Worm (Caenorhabditis elegans) whole organism, L3 larva: ENCODE data around the gene T08G5.15.

Experiments
- fkh-10 ChIP-seq: sonication (generic microtip); optimal IDR thresholded peaks from 2 replicates; lab custom pipeline; 2017; ENCODE audit warnings: missing biosample characterization, missing genetic modification reagents, missing genetic modification characterization
- nhr-25 ChIP-seq: sonication (generic microtip); optimal IDR thresholded peaks from 2 replicates; lab custom pipeline; 2017; ENCODE audit warnings: missing biosample characterization, missing genetic modification characterization
- nhr-67 ChIP-seq: fragments of 150-350 bp; optimal IDR thresholded peaks from 2 replicates; lab custom pipeline; 2014; ENCODE audit warnings: missing biosample characterization, missing genetic modification characterization
- pha-4 ChIP-seq: fragments of 150-350 bp; optimal IDR thresholded peaks from 2 replicates; lab custom pipeline; 2014; ENCODE audit warnings: missing biosample characterization, missing genetic modification reagents, missing genetic modification characterization
- snpc-4 ChIP-seq: fragments of 150-350 bp; optimal IDR thresholded peaks from 2 replicates; lab custom pipeline; 2014; ENCODE audit warnings: missing biosample characterization, missing genetic modification characterization
- tbx-2 ChIP-seq: sonication (generic microtip); optimal IDR thresholded peaks from 2 replicates; lab custom pipeline; 2016; ENCODE audit warnings: mild to moderate bottlenecking, missing genetic modification characterization, missing compliant biosample characterization
- unc-62 ChIP-seq: fragments of 150-350 bp; sonication (generic microtip); optimal IDR thresholded peaks from 4 replicates; lab custom pipeline; 2014; ENCODE audit warnings: missing biosample characterization, missing genetic modification reagents, missing genetic modification characterization

DNA sequence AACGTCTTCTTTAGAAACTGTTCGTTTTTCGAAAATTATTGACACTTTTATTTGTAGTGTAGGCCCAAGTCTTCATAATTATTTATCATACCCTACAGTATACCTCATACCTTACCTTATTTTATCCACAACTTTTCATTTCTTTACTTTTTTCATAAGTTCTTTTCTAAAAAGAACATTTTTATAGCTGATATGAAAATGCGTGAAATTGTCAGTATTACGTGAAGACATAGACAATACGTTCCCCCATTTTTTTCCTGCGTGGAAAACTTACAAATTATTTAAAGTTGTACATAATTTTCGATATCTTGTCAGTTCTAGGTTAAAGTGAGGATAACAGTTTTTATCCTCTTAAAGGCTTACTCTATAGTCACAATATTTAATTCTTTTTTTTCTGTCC lies 46.9 kb upstream of the T08G5.15 start:
- TF ChIP-seq tbx-2 (tag; lab: Kevin White, UChicago) (no peak), nhr-25 (tag; lab: Kevin White, UChicago) (no peak), fkh-10 (GFP tag; lab: Kevin White, UChicago) (no peak), pha-4 (tag; lab: Kevin White, UChicago) (no peak), nhr-67 (no peak), unc-62 (GFP tag; lab: Kevin White, UChicago) (no peak), snpc-4 (no peak)
